Worm (Caenorhabditis elegans): ENCODE data around the gene mes-6.

- TF ChIP-seq sma-9 (GFP tag; optimal IDR thresholded peaks at IDR 0.05) (peak; percentile 97), sma-9 (tag; optimal IDR thresholded peaks at IDR 0.05) (no peak), nhr-77 (tag; optimal IDR thresholded peaks at IDR 0.05) (no peak), lin-39 (tag; optimal IDR thresholded peaks at IDR 0.05) (no peak)
Observed at ce11 chrIV:8528345-8528744, 17.3 kb downstream of the mes-6 start.
